Worm (Caenorhabditis elegans) whole organism, early embryonic: ENCODE measurements around the gene srj-55.

Experiments
- B0310.2 ChIP-seq: sonication (generic microtip); optimal IDR thresholded peaks from 2 replicates; lab custom pipeline; 2016; ENCODE audit warnings: mild to moderate bottlenecking, missing genetic modification characterization, missing compliant biosample characterization
- F13C5.2 ChIP-seq: sonication (generic microtip); optimal IDR thresholded peaks from 2 replicates; lab custom pipeline; 2017; ENCODE audit warnings: mild to moderate bottlenecking, missing genetic modification characterization, inconsistent platforms, missing compliant biosample characterization
- aly-1 ChIP-seq: sonication (generic microtip); optimal IDR thresholded peaks from 2 replicates; lab custom pipeline; 2016; ENCODE audit warnings: missing genetic modification characterization, missing compliant biosample characterization
- ama-1 ChIP-seq: fragments of 150-350 bp; optimal IDR thresholded peaks from 2 replicates; lab custom pipeline; 2014
- ceh-13 ChIP-seq: fragments of 200-800 bp; sonication (Bioruptor generic); optimal IDR thresholded peaks from 2 replicates; lab custom pipeline; 2018; ENCODE audit warnings: mild to moderate bottlenecking, missing genetic modification characterization, missing compliant biosample characterization
- ceh-36 ChIP-seq: sonication (generic microtip); optimal IDR thresholded peaks from 2 replicates; lab custom pipeline; 2016; ENCODE audit warnings: missing genetic modification characterization, inconsistent platforms, missing compliant biosample characterization
- ets-7 ChIP-seq: sonication (generic microtip); optimal IDR thresholded peaks from 2 replicates; lab custom pipeline; 2016; ENCODE audit warnings: missing genotype, missing genetic modification characterization, missing compliant biosample characterization
- flt-1 ChIP-seq: fragments of 200-800 bp; sonication (Bioruptor generic); IDR thresholded peaks from 2 replicates; pipeline ENCODE4 v1.3.6; 2022; ENCODE audit warnings: missing genetic modification characterization, missing compliant biosample characterization
- hmbx-1 ChIP-seq: sonication (generic microtip); optimal IDR thresholded peaks from 2 replicates; lab custom pipeline; 2016; ENCODE audit warnings: mild to moderate bottlenecking, missing genetic modification characterization, missing compliant biosample characterization
- hmg-4 ChIP-seq: fragments of 200-800 bp; sonication (Bioruptor generic); optimal IDR thresholded peaks from 2 replicates; lab custom pipeline; 2018; ENCODE audit warnings: mild to moderate bottlenecking, missing genetic modification characterization, missing compliant biosample characterization
- hnd-1 ChIP-seq: sonication (generic microtip); optimal IDR thresholded peaks from 2 replicates; lab custom pipeline; 2016; ENCODE audit warnings: missing genetic modification characterization, missing compliant biosample characterization
- pes-1 ChIP-seq: fragments of 200-800 bp; sonication (Bioruptor generic); IDR thresholded peaks from 2 replicates; pipeline ENCODE4 v1.3.6; 2022; ENCODE audit warnings: missing genetic modification reagents, missing genetic modification characterization, missing compliant biosample characterization
- scrt-1 ChIP-seq: fragments of 200-800 bp; sonication (Bioruptor generic); IDR thresholded peaks from 2 replicates; pipeline ENCODE4 v1.3.6; 2022; ENCODE audit warnings: missing genetic modification characterization, missing compliant biosample characterization
- sea-1 ChIP-seq: fragments of 200-800 bp; sonication (Bioruptor generic); conservative IDR thresholded peaks from 2 replicates; pipeline ENCODE4 v1.3.6; 2022; ENCODE audit warnings: missing genetic modification characterization, missing compliant biosample characterization
- tbx-11 ChIP-seq: fragments of 200-800 bp; sonication (Bioruptor generic); IDR thresholded peaks from 2 replicates; pipeline ENCODE4 v1.3.6; 2022; ENCODE audit warnings: missing genetic modification characterization, missing compliant biosample characterization
- tbx-37 ChIP-seq: fragments of 200-800 bp; sonication (Bioruptor generic); conservative IDR thresholded peaks from 2 replicates; pipeline ENCODE4 v1.3.6; 2022; ENCODE audit warnings: missing genetic modification reagents, missing genetic modification characterization, missing compliant biosample characterization
- tra-4 ChIP-seq: sonication (generic microtip); optimal IDR thresholded peaks from 2 replicates; lab custom pipeline; 2017; ENCODE audit warnings: missing genetic modification characterization, missing compliant biosample characterization

Gene srj-55

ce11 chrV:2876188-2876831, 18.6 kb upstream of the srj-55 start:
- TF ChIP-seq sea-1 (GFP tag; lab: Robert Waterston, UW) (no peak), ama-1 (lab: Kevin White, UChicago) (no peak), tbx-37 (no peak), tra-4 (tag; lab: Kevin White, UChicago) (no peak), hmg-4 (GFP tag; lab: Kevin White, UChicago) (no peak), ets-7 (no peak), tbx-11 (GFP tag; lab: Robert Waterston, UW) (no peak), aly-1 (no peak), F13C5.2 (tag; lab: Kevin White, UChicago) (no peak)

- TF ChIP-seq tbx-11 (GFP tag; lab: Robert Waterston, UW) (0 out of 2 replicates have a peak, but pooled peaks have one; percentile 16), sea-1 (GFP tag; lab: Robert Waterston, UW) (no peak)
These were observed 17.7 kb upstream of the srj-55 start, which contains the start of gene folt-2 for ce11 chrV:2875422-2875821. TSS of gene folt-2 (minus strand) at chrV:2875600.

ce11 chrV:2872947-2873346, 15.2 kb upstream of the srj-55 start:
- TF ChIP-seq F13C5.2 (tag; lab: Kevin White, UChicago) = no peak
- TF ChIP-seq flt-1 (GFP tag; lab: Robert Waterston, UW) = no peak
- no peak for TF ChIP-seq B0310.2 (tag; lab: Kevin White, UChicago)
- TF ChIP-seq ceh-13 (GFP tag; lab: Kevin White, UChicago) = no peak
- TF ChIP-seq sea-1 (GFP tag; lab: Robert Waterston, UW) = no peak
- TF ChIP-seq ceh-36 = no peak
- TF ChIP-seq tra-4 (tag; lab: Kevin White, UChicago) = no peak
- TF ChIP-seq ama-1 (lab: Kevin White, UChicago) = no peak
- no peak for TF ChIP-seq scrt-1 (GFP tag; lab: Robert Waterston, UW)
- no peak for TF ChIP-seq hmbx-1 (tag; lab: Kevin White, UChicago)
- TF ChIP-seq pes-1 = no peak
- no peak for TF ChIP-seq ets-7
- no peak for TF ChIP-seq tbx-37

- TF ChIP-seq F13C5.2 (tag; lab: Kevin White, UChicago) (no peak), flt-1 (GFP tag; lab: Robert Waterston, UW) (no peak), ceh-13 (GFP tag; lab: Kevin White, UChicago) (no peak), tbx-11 (GFP tag; lab: Robert Waterston, UW) (no peak), ama-1 (lab: Kevin White, UChicago) (no peak), hmbx-1 (tag; lab: Kevin White, UChicago) (no peak), tra-4 (tag; lab: Kevin White, UChicago) (no peak), B0310.2 (tag; lab: Kevin White, UChicago) (no peak), ets-7 (no peak), aly-1 (no peak), ceh-36 (no peak), sea-1 (GFP tag; lab: Robert Waterston, UW) (no peak)
These were observed 14.2 kb upstream of the srj-55 start for ce11 chrV:2871754-2872504.

ce11 chrV:2870127-2870526, 12.4 kb upstream of the srj-55 start, which contains the start of gene srh-243:
TSS of gene srh-243 (plus strand) at chrV:2870427.
- no peak for TF ChIP-seq B0310.2 (tag; lab: Kevin White, UChicago)
- no peak for TF ChIP-seq F13C5.2 (tag; lab: Kevin White, UChicago)
- no peak for TF ChIP-seq ceh-13 (GFP tag; lab: Kevin White, UChicago)
- TF ChIP-seq sea-1 (GFP tag; lab: Robert Waterston, UW) = no peak
- TF ChIP-seq hmbx-1 (tag; lab: Kevin White, UChicago) = no peak
- no peak for TF ChIP-seq hmg-4 (GFP tag; lab: Kevin White, UChicago)
- TF ChIP-seq tra-4 (tag; lab: Kevin White, UChicago) = no peak
- no peak for TF ChIP-seq hnd-1 (tag; lab: Kevin White, UChicago)
- no peak for TF ChIP-seq ceh-36
- no peak for TF ChIP-seq scrt-1 (GFP tag; lab: Robert Waterston, UW)
- no peak for TF ChIP-seq flt-1 (GFP tag; lab: Robert Waterston, UW)
- no peak for TF ChIP-seq ama-1 (lab: Kevin White, UChicago)
- TF ChIP-seq aly-1 = no peak
- no peak for TF ChIP-seq tbx-11 (GFP tag; lab: Robert Waterston, UW)
- TF ChIP-seq tbx-37 = no peak

ce11 chrV:2869503-2869902, 11.8 kb upstream of the srj-55 start, which contains the start of gene srh-241:
TSS of gene srh-241 (minus strand) at chrV:2869603.
- no peak for TF ChIP-seq F13C5.2 (tag; lab: Kevin White, UChicago)
- no peak for TF ChIP-seq ceh-13 (GFP tag; lab: Kevin White, UChicago)
- TF ChIP-seq flt-1 (GFP tag; lab: Robert Waterston, UW) = no peak
- no peak for TF ChIP-seq pes-1
- no peak for TF ChIP-seq tra-4 (tag; lab: Kevin White, UChicago)
- TF ChIP-seq ets-7 = no peak

ce11 chrV:2864899-2865298, 7.2 kb upstream of the srj-55 start, which contains the start of gene srh-240:
TSS of gene srh-240 (plus strand) at chrV:2865199.
- no peak for TF ChIP-seq tbx-37
- no peak for TF ChIP-seq tra-4 (tag; lab: Kevin White, UChicago)
- no peak for TF ChIP-seq hmbx-1 (tag; lab: Kevin White, UChicago)
- no peak for TF ChIP-seq aly-1
- TF ChIP-seq pes-1 = no peak
- TF ChIP-seq ceh-36 = no peak
- no peak for TF ChIP-seq sea-1 (GFP tag; lab: Robert Waterston, UW)
- no peak for TF ChIP-seq scrt-1 (GFP tag; lab: Robert Waterston, UW)
- TF ChIP-seq ets-7 = no peak
- TF ChIP-seq tbx-11 (GFP tag; lab: Robert Waterston, UW) = no peak
- no peak for TF ChIP-seq ceh-13 (GFP tag; lab: Kevin White, UChicago)
- TF ChIP-seq hmg-4 (GFP tag; lab: Kevin White, UChicago) = no peak
- TF ChIP-seq flt-1 (GFP tag; lab: Robert Waterston, UW) = no peak
